Worm (Caenorhabditis elegans): ENCODE data around the gene F08F3.8.

DNA sequence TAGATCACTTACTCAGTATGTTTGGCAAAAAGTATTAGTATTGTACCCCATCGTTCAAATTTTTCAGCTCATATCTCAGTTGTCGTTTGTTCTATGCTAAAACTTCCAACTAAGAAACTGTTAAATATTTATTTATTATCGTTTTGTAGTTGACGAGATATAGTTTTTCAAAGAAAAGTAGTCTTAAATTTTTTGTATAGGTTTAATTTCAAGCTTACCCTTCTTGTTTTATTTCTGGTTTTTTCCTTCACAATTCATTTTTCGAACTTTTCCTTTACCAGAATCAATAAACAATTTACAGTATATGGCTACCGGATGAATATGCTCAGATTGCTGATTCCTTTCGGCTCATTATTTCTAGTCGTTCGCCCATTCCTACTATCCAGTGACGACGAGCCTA, 13.4 kb upstream of the F08F3.8 start, which contains the start of gene F08F3.1:
- TF ChIP-seq Y48G9A.11 (GFP tag; IDR thresholded peaks at IDR 0.05) (no peak), Y75B8A.6 (GFP tag; IDR thresholded peaks at IDR 0.05) (no peak), ama-1 (optimal IDR thresholded peaks at IDR 0.05) (no peak), hif-1 (tag; optimal IDR thresholded peaks at IDR 0.05) (no peak), dve-1 (tag; optimal IDR thresholded peaks at IDR 0.05; ENCODE audit: insufficient read depth) (no peak), ces-1 (GFP tag; optimal IDR thresholded peaks at IDR 0.05) (no peak), ceh-28 (tag; optimal IDR thresholded peaks at IDR 0.05) (no peak), nhr-25 (tag; optimal IDR thresholded peaks at IDR 0.05; ENCODE audit: borderline replicate concordance, insufficient read depth) (no peak), F26F4.8 (GFP tag; conservative IDR thresholded peaks at IDR 0.05) (no peak), ZK546.5 (tag; optimal IDR thresholded peaks at IDR 0.05) (no peak), daf-12 (tag; optimal IDR thresholded peaks at IDR 0.05) (no peak), ztf-11 (tag; optimal IDR thresholded peaks at IDR 0.05) (no peak), nhr-111 (GFP tag; optimal IDR thresholded peaks at IDR 0.05) (no peak), saeg-2 (GFP tag; IDR thresholded peaks at IDR 0.05) (no peak)

All from whole organism, L4 larva.